Fruit fly (Drosophila melanogaster): ENCODE data around the gene Sym.

- no peak for TF ChIP-seq CG14655 (GFP tag; optimal IDR thresholded peaks at IDR 0.05)
- TF ChIP-seq Pif1B (GFP tag; optimal IDR thresholded peaks at IDR 0.05) = no peak
- TF ChIP-seq D1 (tag; optimal IDR thresholded peaks at IDR 0.05) = no peak
- TF ChIP-seq Pif1A (GFP tag; optimal IDR thresholded peaks at IDR 0.05) = no peak
- TF ChIP-seq CG34367 (tag; optimal IDR thresholded peaks at IDR 0.05) = no peak
- no peak for TF ChIP-seq CG32121 (GFP tag; IDR thresholded peaks at IDR 0.05)
- no peak for TF ChIP-seq Ets98B (GFP tag; IDR thresholded peaks at IDR 0.05)
Measured at dm6 chr3R:5772433-5772832, 30.2 kb upstream of the Sym start.

All from whole organism, pupa.